Worm (Caenorhabditis elegans) whole organism, L2 larva: ENCODE measurements around the gene fask-1.

Experiments used
- ama-1 ChIP-seq: fragments of 150-350 bp; optimal IDR thresholded peaks from 2 replicates; lab custom pipeline; 2018; ENCODE audit warnings: inconsistent platforms
- dmd-4 ChIP-seq: sonication (generic microtip); optimal IDR thresholded peaks from 2 replicates; lab custom pipeline; 2017; ENCODE audit warnings: missing biosample characterization, missing genetic modification characterization
- elt-3 ChIP-seq: sonication (generic microtip); optimal IDR thresholded peaks from 2 replicates; lab custom pipeline; 2017; ENCODE audit warnings: missing biosample characterization, missing genetic modification characterization
- fos-1 ChIP-seq: fragments of 150-350 bp; optimal IDR thresholded peaks from 2 replicates; lab custom pipeline; 2014; ENCODE audit warnings: missing biosample characterization, missing genetic modification characterization
- mdl-1 ChIP-seq, 2 experiments: fragments of 150-350 bp in 1 of 2; sonication (generic microtip) in 1 of 2; optimal IDR thresholded peaks; 2 replicates each; lab custom pipeline; 2017; ENCODE audit warnings: missing biosample characterization in 2 of 2, missing genetic modification characterization in 2 of 2
- nhr-129 ChIP-seq: fragments of 150-350 bp; optimal IDR thresholded peaks from 2 replicates; lab custom pipeline; 2014; ENCODE audit warnings: missing biosample characterization, missing genetic modification characterization
- nhr-21 ChIP-seq: fragments of 150-350 bp; optimal IDR thresholded peaks from 2 replicates; lab custom pipeline; 2014; ENCODE audit warnings: missing biosample characterization, missing genetic modification characterization
- nhr-77 ChIP-seq: fragments of 150-350 bp; optimal IDR thresholded peaks from 2 replicates; lab custom pipeline; 2014; ENCODE audit warnings: missing biosample characterization, missing genetic modification characterization
- snpc-4 ChIP-seq: fragments of 150-350 bp; optimal IDR thresholded peaks from 2 replicates; lab custom pipeline; 2014; ENCODE audit warnings: missing biosample characterization, missing genetic modification characterization
- zag-1 ChIP-seq: fragments of 150-350 bp; optimal IDR thresholded peaks from 2 replicates; lab custom pipeline; 2014; ENCODE audit warnings: missing biosample characterization, missing genetic modification characterization
- ztf-11 ChIP-seq: sonication (generic microtip); optimal IDR thresholded peaks from 2 replicates; lab custom pipeline; 2017; ENCODE audit warnings: missing biosample characterization, missing genetic modification characterization
- ztf-4 ChIP-seq: fragments of 150-350 bp; optimal IDR thresholded peaks from 2 replicates; lab custom pipeline; 2014; ENCODE audit warnings: missing biosample characterization, missing genetic modification characterization

DNA sequence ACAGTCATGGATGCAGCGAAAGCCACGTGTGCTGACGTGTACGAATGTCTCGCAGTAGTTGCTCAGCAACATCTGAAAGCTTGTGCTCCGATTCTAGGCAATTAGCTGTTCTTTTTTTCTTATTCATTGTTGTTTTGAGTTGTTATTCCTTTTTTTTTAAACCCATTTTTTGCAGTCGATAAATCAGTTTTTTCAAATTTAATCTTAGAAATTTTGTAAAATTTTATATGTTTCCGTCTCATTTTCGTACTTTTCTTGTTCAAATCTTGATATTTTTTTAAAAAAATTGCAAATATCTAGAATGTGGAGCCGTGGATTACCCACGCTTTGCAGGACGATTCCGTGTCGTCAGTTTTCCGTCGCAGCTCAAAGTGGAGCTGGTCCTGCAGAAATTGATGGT, at the start of gene fask-1:
- TF ChIP-seq zag-1 (tag; lab: Kevin White, UChicago) = no peak
- no peak for TF ChIP-seq elt-3 (tag; lab: Kevin White, UChicago)
- TF ChIP-seq ama-1 = no peak
- no peak for TF ChIP-seq mdl-1 (tag; optimal IDR thresholded peaks at IDR 0.05; lab: Kevin White, UChicago)
- TF ChIP-seq ztf-4 (tag; lab: Kevin White, UChicago) = no peak
- no peak for TF ChIP-seq nhr-129 (tag; lab: Kevin White, UChicago)
- TF ChIP-seq snpc-4 (tag; lab: Kevin White, UChicago) = no peak
- no peak for TF ChIP-seq nhr-21
- no peak for TF ChIP-seq nhr-77
- no peak for TF ChIP-seq ztf-11 (tag; lab: Kevin White, UChicago)
- TF ChIP-seq dmd-4 (tag; lab: Kevin White, UChicago) = no peak
- no peak for TF ChIP-seq fos-1 (tag; lab: Kevin White, UChicago)
